Worm (Caenorhabditis elegans) whole organism, midembryonic: ENCODE measurements around the gene C27F2.9.

Experiments
- flt-1 ChIP-seq: fragments of 200-800 bp; sonication (Bioruptor generic); IDR thresholded peaks from 2 replicates; pipeline ENCODE4 v1.3.6; 2022; ENCODE audit warnings: missing genetic modification characterization, missing compliant biosample characterization
- tab-1 ChIP-seq: fragments of 200-800 bp; sonication (Bioruptor generic); IDR thresholded peaks from 2 replicates; pipeline ENCODE4 v1.3.6; 2022; ENCODE audit warnings: missing genetic modification characterization, missing compliant biosample characterization

- TF ChIP-seq flt-1 (GFP tag; lab: Robert Waterston, UW) = no peak
- no peak for TF ChIP-seq tab-1 (GFP tag; lab: Robert Waterston, UW)
Measured at ce11 chrIII:4960204-4960603, 2.6 kb downstream of the C27F2.9 start, which contains the start of gene C27F2.4.
